Worm (Caenorhabditis elegans): Measurements from ENCODE around the gene folt-2.

DNA sequence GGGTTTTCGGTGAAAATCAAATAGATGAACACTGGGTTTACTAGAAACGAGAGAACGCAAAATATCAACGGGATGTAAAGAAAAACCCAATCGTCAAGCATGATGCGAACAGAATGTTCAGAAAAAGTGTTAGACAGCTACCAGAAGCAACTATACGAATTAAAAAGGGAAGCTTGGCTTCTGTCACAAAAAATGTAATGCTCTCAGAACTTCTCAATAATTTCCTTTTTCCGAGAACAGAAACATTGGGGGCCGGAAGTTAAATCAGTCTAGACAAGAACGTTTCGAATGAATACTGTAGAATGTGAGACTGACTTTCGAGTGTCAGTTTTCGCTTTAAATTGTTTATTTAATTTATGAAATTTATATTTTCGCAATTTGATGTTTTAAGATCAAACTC lies 15.7 kb downstream of the folt-2 start, which contains the start of gene srj-54:
- no peak for TF ChIP-seq mdl-1 (tag; optimal IDR thresholded peaks at IDR 0.05)
- no peak for TF ChIP-seq lsy-2 (tag; optimal IDR thresholded peaks at IDR 0.05)
- TF ChIP-seq gei-8 (GFP tag; optimal IDR thresholded peaks at IDR 0.05) = no peak
- no peak for TF ChIP-seq fos-1 (tag; optimal IDR thresholded peaks at IDR 0.05)
- TF ChIP-seq T26A8.4 (GFP tag; IDR thresholded peaks at IDR 0.05) = no peak
- TF ChIP-seq R02D3.7 (tag; optimal IDR thresholded peaks at IDR 0.05) = no peak
- TF ChIP-seq hlh-11 (tag; optimal IDR thresholded peaks at IDR 0.05) = no peak
- TF ChIP-seq unc-39 (tag; optimal IDR thresholded peaks at IDR 0.05) = no peak
- no peak for TF ChIP-seq madf-5 (GFP tag; IDR thresholded peaks at IDR 0.05)
- no peak for TF ChIP-seq ztf-11 (tag; optimal IDR thresholded peaks at IDR 0.05)
- TF ChIP-seq mep-1 (tag; optimal IDR thresholded peaks at IDR 0.05) = no peak

All from whole organism, L4 larva.